Fruit fly (Drosophila melanogaster) whole organism, pupa: ENCODE results near the gene cact.

ENCODE experiments used
- CG13204 ChIP-seq: fragments of 200-800 bp; sonication (Bioruptor generic); optimal IDR thresholded peaks from 2 replicates; lab custom pipeline; 2018; ENCODE audit warnings: missing biosample characterization, mild to moderate bottlenecking, missing genetic modification characterization, moderate library complexity
- CG14655 ChIP-seq: fragments of 200-800 bp; sonication (Bioruptor generic); optimal IDR thresholded peaks from 3 replicates; lab custom pipeline; 2017; ENCODE audit warnings: mild to moderate bottlenecking, missing biosample characterization, missing genetic modification reagents, missing genetic modification characterization
- CG15710 ChIP-seq: fragments of 200-800 bp; sonication (Bioruptor generic); optimal IDR thresholded peaks from 2 replicates; lab custom pipeline; 2018; ENCODE audit warnings: missing biosample characterization, mild to moderate bottlenecking, missing genetic modification characterization, moderate library complexity
- CG17806 ChIP-seq: fragments of 200-800 bp; sonication (Bioruptor generic); optimal IDR thresholded peaks from 2 replicates; lab custom pipeline; 2018; ENCODE audit warnings: missing biosample characterization, mild to moderate bottlenecking, missing genetic modification characterization, moderate library complexity
- CG4496 ChIP-seq: fragments of 200-800 bp; sonication (Bioruptor generic); IDR thresholded peaks from 3 replicates; pipeline ENCODE4 v1.3.6; 2022; ENCODE audit warnings: missing biosample characterization, missing genetic modification characterization
- CG8159 ChIP-seq: fragments of 200-800 bp; sonication (Bioruptor generic); optimal IDR thresholded peaks from 3 replicates; lab custom pipeline; 2018; ENCODE audit warnings: missing biosample characterization, mild to moderate bottlenecking, missing genetic modification characterization, moderate library complexity
- Ets98B ChIP-seq: fragments of 200-800 bp; sonication (Bioruptor generic); IDR thresholded peaks from 2 replicates; pipeline ENCODE4 v1.3.6; 2022; ENCODE audit warnings: missing biosample characterization, missing genetic modification characterization
- Pif1B ChIP-seq: fragments of 200-800 bp; sonication (Bioruptor generic); optimal IDR thresholded peaks from 3 replicates; lab custom pipeline; 2016; ENCODE audit warnings: missing biosample characterization, missing genetic modification characterization
- fd96Ca ChIP-seq: fragments of 200-800 bp; sonication (Bioruptor generic); IDR thresholded peaks from 3 replicates; pipeline ENCODE4 v1.3.6; 2022; ENCODE audit warnings: missing biosample characterization, missing genetic modification characterization
- rn ChIP-seq: fragments of 200-800 bp; sonication (Bioruptor generic); IDR thresholded peaks from 2 replicates; pipeline ENCODE4 v1.3.6; 2022; ENCODE audit warnings: missing biosample characterization, missing genetic modification characterization

dm6 chr2L:16263723-16264122 is 62.3 kb downstream of the cact start:
- no peak for TF ChIP-seq Ets98B
- no peak for TF ChIP-seq Pif1B (GFP tag; lab: Kevin White, UChicago)
- TF ChIP-seq rn (GFP tag; lab: Robert Waterston, UW): no peak
- TF ChIP-seq CG8159 (tag; lab: Kevin White, UChicago): no peak
- no peak for TF ChIP-seq CG15710 (tag; lab: Kevin White, UChicago)
- no peak for TF ChIP-seq CG4496
- TF ChIP-seq CG13204 (GFP tag; lab: Kevin White, UChicago): no peak
- TF ChIP-seq CG14655 (GFP tag; lab: Kevin White, UChicago): no peak
- TF ChIP-seq CG17806 (tag; lab: Kevin White, UChicago): no peak
- TF ChIP-seq fd96Ca (GFP tag; lab: Robert Waterston, UW): no peak
